Worm (Caenorhabditis elegans) whole organism, L2 larva: ENCODE results near the gene col-157.

ENCODE experiments used
- F13H6.1 ChIP-seq: sonication (generic microtip); optimal IDR thresholded peaks from 2 replicates; lab custom pipeline; 2016; ENCODE audit warnings: missing genetic modification characterization, missing compliant biosample characterization
- lsy-2 ChIP-seq, 2 experiments: fragments of 150-350 bp in 1 of 2; sonication (generic microtip) in 1 of 2; optimal IDR thresholded peaks; 2 replicates each; lab custom pipeline; 2014 to 2017; ENCODE audit warnings: missing biosample characterization in 2 of 2, missing genetic modification characterization in 2 of 2

ce11 chrV:11514677-11515076 is 30.8 kb downstream of the col-157 start, which contains the start of gene C55A6.6:
- no peak for TF ChIP-seq lsy-2 (tag; optimal IDR thresholded peaks at IDR 0.05; lab: Kevin White, UChicago)
- no peak for TF ChIP-seq F13H6.1 (tag; lab: Kevin White, UChicago)
